Fruit fly (Drosophila melanogaster) whole organism, embryonic: ENCODE measurements around the gene awd.

Experiments used
- Atf-2 ChIP-seq: fragments of 200-800 bp; sonication (Bioruptor generic); optimal IDR thresholded peaks from 2 replicates; lab custom pipeline; 2016; ENCODE audit warnings: missing biosample characterization, missing genetic modification characterization
- B-H1 ChIP-seq: fragments of 200-800 bp; sonication (Bioruptor generic); IDR thresholded peaks from 3 replicates; pipeline ENCODE4 v1.3.6; 2022; ENCODE audit warnings: missing biosample characterization, missing genetic modification characterization
- C15 ChIP-seq: fragments of 200-800 bp; sonication (Bioruptor generic); IDR thresholded peaks from 3 replicates; pipeline ENCODE4 v1.3.6; 2022; ENCODE audit warnings: missing biosample characterization, missing genetic modification characterization
- CG10654 ChIP-seq: fragments of 200-800 bp; sonication (Bioruptor generic); optimal IDR thresholded peaks from 2 replicates; lab custom pipeline; 2016; ENCODE audit warnings: missing biosample characterization, missing genetic modification characterization
- CG10979 ChIP-seq: fragments of 200-800 bp; sonication (Bioruptor generic); optimal IDR thresholded peaks from 2 replicates; lab custom pipeline; 2018; ENCODE audit warnings: missing biosample characterization, mild to moderate bottlenecking, missing genetic modification characterization, moderate library complexity
- CG11696 ChIP-seq: fragments of 200-800 bp; sonication (Bioruptor generic); IDR thresholded peaks from 2 replicates; pipeline ENCODE4 v1.3.6; 2022; ENCODE audit warnings: missing biosample characterization, missing genetic modification characterization
- CG12942 ChIP-seq: fragments of 200-800 bp; sonication (Bioruptor generic); optimal IDR thresholded peaks from 3 replicates; lab custom pipeline; 2016; ENCODE audit warnings: missing biosample characterization, missing genetic modification characterization
- CG13296 ChIP-seq: fragments of 200-800 bp; sonication (Bioruptor generic); optimal IDR thresholded peaks from 3 replicates; lab custom pipeline; 2018; ENCODE audit warnings: missing biosample characterization, mild to moderate bottlenecking, missing genetic modification characterization
- CG13624 ChIP-seq: fragments of 200-800 bp; sonication (Bioruptor generic); optimal IDR thresholded peaks from 2 replicates; lab custom pipeline; 2016; ENCODE audit warnings: missing biosample characterization, missing genetic modification characterization
- CG14050 ChIP-seq: fragments of 200-800 bp; sonication (Bioruptor generic); IDR thresholded peaks from 3 replicates; pipeline ENCODE4 v1.3.6; 2022; ENCODE audit warnings: missing biosample characterization, missing genetic modification characterization
- CG1647 ChIP-seq: fragments of 200-800 bp; sonication (Bioruptor generic); optimal IDR thresholded peaks from 3 replicates; lab custom pipeline; 2016; ENCODE audit warnings: missing biosample characterization, missing genetic modification characterization
- CG17361 ChIP-seq: fragments of 200-800 bp; sonication (Bioruptor generic); IDR thresholded peaks from 3 replicates; pipeline ENCODE4 v1.3.6; 2022; ENCODE audit warnings: missing biosample characterization, missing genetic modification characterization
- CG17568 ChIP-seq: fragments of 200-800 bp; sonication (Bioruptor generic); optimal IDR thresholded peaks from 2 replicates; lab custom pipeline; 2018; ENCODE audit warnings: missing biosample characterization, mild to moderate bottlenecking, missing genetic modification characterization, moderate library complexity
- CG18262 ChIP-seq: fragments of 200-800 bp; optimal IDR thresholded peaks from 3 replicates; lab custom pipeline; 2019; ENCODE audit warnings: missing biosample characterization, mild to moderate bottlenecking, missing genetic modification characterization, moderate library complexity
- CG18764 ChIP-seq: fragments of 200-800 bp; sonication (Bioruptor generic); optimal IDR thresholded peaks from 3 replicates; lab custom pipeline; 2016; ENCODE audit warnings: missing biosample characterization, missing genetic modification characterization
- CG30020 ChIP-seq: fragments of 200-800 bp; optimal IDR thresholded peaks from 2 replicates; lab custom pipeline; 2019; ENCODE audit warnings: missing biosample characterization, mild to moderate bottlenecking, missing genetic modification characterization, moderate library complexity
- CG3065 ChIP-seq: fragments of 200-800 bp; sonication (Bioruptor generic); optimal IDR thresholded peaks from 2 replicates; lab custom pipeline; 2016; ENCODE audit warnings: missing biosample characterization, missing genetic modification characterization
- CG31441 ChIP-seq: fragments of 200-800 bp; sonication (Bioruptor generic); IDR thresholded peaks from 2 replicates; pipeline ENCODE4 v1.3.6; 2022; ENCODE audit warnings: missing biosample characterization, missing genetic modification characterization
- CG6272 ChIP-seq: fragments of 200-800 bp; sonication (Bioruptor generic); IDR thresholded peaks from 2 replicates; pipeline ENCODE4 v1.3.6; 2022; ENCODE audit warnings: missing biosample characterization, missing genetic modification characterization
- CG6683 ChIP-seq: fragments of 200-800 bp; sonication (Bioruptor generic); optimal IDR thresholded peaks from 2 replicates; lab custom pipeline; 2017; ENCODE audit warnings: missing biosample characterization, mild to moderate bottlenecking, missing genetic modification characterization, missing genetic modification reagents
- CG6791 ChIP-seq: fragments of 200-800 bp; sonication (Bioruptor generic); IDR thresholded peaks from 3 replicates; pipeline ENCODE4 v1.3.6; 2022; ENCODE audit warnings: missing biosample characterization, missing genetic modification characterization; ENCODE audit not compliant: partially characterized antibody
- CG7745 ChIP-seq: fragments of 200-800 bp; sonication (Bioruptor generic); optimal IDR thresholded peaks from 2 replicates; lab custom pipeline; 2018; ENCODE audit warnings: missing biosample characterization, mild to moderate bottlenecking, missing genetic modification characterization, moderate library complexity
- CG8359 ChIP-seq: fragments of 200-800 bp; sonication (Bioruptor generic); optimal IDR thresholded peaks from 2 replicates; lab custom pipeline; 2017; ENCODE audit warnings: missing biosample characterization, mild to moderate bottlenecking, missing genetic modification characterization, borderline replicate concordance
- CG9609 ChIP-seq: fragments of 200-800 bp; sonication (Bioruptor generic); optimal IDR thresholded peaks from 3 replicates; lab custom pipeline; 2016; ENCODE audit warnings: missing biosample characterization, missing genetic modification characterization
- D19B ChIP-seq: fragments of 200-800 bp; sonication (Bioruptor generic); optimal IDR thresholded peaks from 2 replicates; lab custom pipeline; 2017; ENCODE audit warnings: missing biosample characterization, mild to moderate bottlenecking, missing genetic modification characterization
- Dad ChIP-seq: fragments of 200-800 bp; sonication (Bioruptor generic); optimal IDR thresholded peaks from 3 replicates; lab custom pipeline; 2016; ENCODE audit warnings: missing biosample characterization, missing genetic modification characterization
- Ets65A ChIP-seq: fragments of 200-800 bp; sonication (Bioruptor generic); peaks from one replicate; lab custom pipeline; 2016; ENCODE audit warnings: missing biosample characterization, missing genetic modification characterization
- NfI ChIP-seq: fragments of 200-800 bp; sonication (Bioruptor generic); optimal IDR thresholded peaks from 3 replicates; lab custom pipeline; 2018; ENCODE audit warnings: missing biosample characterization, mild to moderate bottlenecking, missing genetic modification characterization, moderate library complexity
- Opbp ChIP-seq: fragments of 200-800 bp; sonication (Bioruptor generic); IDR thresholded peaks from 3 replicates; pipeline ENCODE4 v1.3.6; 2022; ENCODE audit warnings: missing biosample characterization, missing genetic modification characterization; ENCODE audit not compliant: partially characterized antibody
- Rfx ChIP-seq: fragments of 200-800 bp; sonication (Bioruptor generic); IDR thresholded peaks from 2 replicates; pipeline ENCODE4 v1.3.6; 2022; ENCODE audit warnings: missing biosample characterization, missing genetic modification characterization
- Sox100B ChIP-seq: fragments of 200-800 bp; sonication (Bioruptor generic); optimal IDR thresholded peaks from 3 replicates; lab custom pipeline; 2018; ENCODE audit warnings: missing biosample characterization, mild to moderate bottlenecking, missing genetic modification characterization
- Sox102F ChIP-seq: fragments of 200-800 bp; sonication (Bioruptor generic); optimal IDR thresholded peaks from 2 replicates; lab custom pipeline; 2018; ENCODE audit warnings: missing biosample characterization, mild to moderate bottlenecking, missing genetic modification characterization, moderate library complexity
- Ssrp ChIP-seq: fragments of 200-800 bp; sonication (Bioruptor generic); optimal IDR thresholded peaks from 2 replicates; lab custom pipeline; 2018; ENCODE audit warnings: missing biosample characterization, mild to moderate bottlenecking, missing genetic modification characterization, moderate library complexity
- Vsx1 ChIP-seq: fragments of 200-800 bp; sonication (Bioruptor generic); optimal IDR thresholded peaks from 2 replicates; lab custom pipeline; 2017; ENCODE audit warnings: missing biosample characterization, mild to moderate bottlenecking, missing genetic modification characterization, missing genetic modification reagents
- aop ChIP-seq: fragments of 200-800 bp; sonication (Bioruptor generic); IDR thresholded peaks from 2 replicates; pipeline ENCODE4 v1.3.6; 2022; ENCODE audit warnings: missing biosample characterization, missing genetic modification characterization
- cad ChIP-seq: fragments of >200 bp; optimal IDR thresholded peaks from 2 replicates; lab custom pipeline; 2017; ENCODE audit warnings: missing biosample characterization, missing genetic modification characterization
- crp ChIP-seq, 2 experiments: fragments of 200-800 bp; sonication (Bioruptor generic); optimal IDR thresholded peaks; 2 replicates in 1 of 2; 3 replicates in 1 of 2; lab custom pipeline; 2017; ENCODE audit warnings: missing biosample characterization in 2 of 2, missing genetic modification characterization in 2 of 2, mild to moderate bottlenecking in 1 of 2, moderate library complexity in 1 of 2
- dan ChIP-seq: fragments of 200-800 bp; sonication (Bioruptor generic); IDR thresholded peaks from 2 replicates; pipeline ENCODE4 v1.3.6; 2022; ENCODE audit warnings: missing biosample characterization, missing genetic modification characterization
- eyg ChIP-seq: fragments of 200-800 bp; sonication (Bioruptor generic); optimal IDR thresholded peaks from 3 replicates; lab custom pipeline; 2016; ENCODE audit warnings: missing biosample characterization, missing genetic modification characterization
- fu2 ChIP-seq: fragments of 200-800 bp; sonication (Bioruptor generic); optimal IDR thresholded peaks from 2 replicates; lab custom pipeline; 2016; ENCODE audit warnings: missing biosample characterization, missing genetic modification characterization
- gsb ChIP-seq: fragments of 200-800 bp; sonication (Bioruptor generic); IDR thresholded peaks from 2 replicates; pipeline ENCODE4 v1.3.6; 2022; ENCODE audit warnings: missing biosample characterization, missing genetic modification characterization
- gt ChIP-seq: fragments of 200-800 bp; sonication (Bioruptor generic); IDR thresholded peaks from 2 replicates; pipeline ENCODE4 v1.3.6; 2022; ENCODE audit warnings: missing biosample characterization, missing genetic modification characterization
- ham ChIP-seq: fragments of 200-800 bp; sonication (Bioruptor generic); IDR thresholded peaks from 2 replicates; pipeline ENCODE4 v1.3.6; 2022; ENCODE audit warnings: missing biosample characterization, missing genetic modification characterization
- hth ChIP-seq: fragments of >200 bp; optimal IDR thresholded peaks from 2 replicates; lab custom pipeline; 2017; ENCODE audit warnings: inconsistent platforms
- ken ChIP-seq: fragments of 200-800 bp; sonication (Bioruptor generic); IDR thresholded peaks from 3 replicates; pipeline ENCODE4 v1.3.6; 2022; ENCODE audit warnings: missing biosample characterization, missing genetic modification characterization
- mirr ChIP-seq: fragments of 200-800 bp; sonication (Bioruptor generic); optimal IDR thresholded peaks from 3 replicates; lab custom pipeline; 2018; ENCODE audit warnings: missing biosample characterization, mild to moderate bottlenecking, missing genetic modification characterization
- pros ChIP-seq: fragments of 200-800 bp; sonication (Bioruptor generic); optimal IDR thresholded peaks from 3 replicates; lab custom pipeline; 2019; ENCODE audit warnings: missing biosample characterization, mild to moderate bottlenecking, missing genetic modification characterization, moderate library complexity
- repo ChIP-seq: fragments of 200-800 bp; sonication (Bioruptor generic); optimal IDR thresholded peaks from 2 replicates; lab custom pipeline; 2016; ENCODE audit warnings: missing biosample characterization, missing genetic modification characterization
- rib ChIP-seq: fragments of 200-800 bp; sonication (Bioruptor generic); IDR thresholded peaks from 2 replicates; pipeline ENCODE4 v1.3.6; 2022; ENCODE audit warnings: missing biosample characterization, missing genetic modification characterization
- sens-2 ChIP-seq: fragments of 200-800 bp; sonication (Bioruptor generic); IDR thresholded peaks from 2 replicates; pipeline ENCODE4 v1.3.6; 2022; ENCODE audit warnings: missing biosample characterization, missing genetic modification characterization
- slbo ChIP-seq: fragments of 200-800 bp; sonication (Bioruptor generic); IDR thresholded peaks from 2 replicates; pipeline ENCODE4 v1.3.6; 2022; ENCODE audit warnings: missing biosample characterization, missing genetic modification characterization
- sqz ChIP-seq: fragments of 200-800 bp; sonication (Bioruptor generic); optimal IDR thresholded peaks from 3 replicates; lab custom pipeline; 2018; ENCODE audit warnings: missing biosample characterization, mild to moderate bottlenecking, missing genetic modification characterization
- tna ChIP-seq: fragments of 200-800 bp; sonication (Bioruptor generic); IDR thresholded peaks from 2 replicates; pipeline ENCODE4 v1.3.6; 2022; ENCODE audit warnings: missing biosample characterization, missing genetic modification characterization; ENCODE audit not compliant: partially characterized antibody

awd gene

DNA sequence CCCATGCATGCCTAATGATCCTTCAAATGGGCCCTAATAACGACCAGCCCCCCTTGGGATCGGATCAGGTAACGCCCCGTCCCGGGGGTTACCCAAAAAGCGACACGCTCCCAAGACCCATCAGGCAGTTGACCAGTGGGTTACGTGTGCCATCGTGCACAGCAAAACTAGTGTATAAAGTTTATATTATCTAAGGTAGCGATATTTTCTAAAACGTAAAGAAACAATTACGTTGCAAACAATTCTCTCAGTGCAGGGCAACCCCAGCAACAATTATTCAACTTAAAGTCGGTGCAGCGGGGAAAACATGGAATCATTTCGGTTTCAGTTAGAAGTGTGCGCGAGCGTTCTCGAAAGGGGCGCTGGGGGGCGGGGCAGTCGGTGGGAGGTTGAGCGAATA lies 33.3 kb downstream of the awd start (continued):
- TF ChIP-seq Ets65A (GFP tag; lab: Kevin White, UChicago) (peak; percentile 55), NfI (GFP tag; lab: Kevin White, UChicago) (no peak), tna (GFP tag; lab: Robert Waterston, UW) (no peak), CG7745 (tag; lab: Kevin White, UChicago) (no peak), gsb (GFP tag; lab: Robert Waterston, UW) (no peak), eyg (GFP tag; lab: Kevin White, UChicago) (no peak), Sox100B (GFP tag; lab: Kevin White, UChicago) (peak; percentile 26), CG8359 (GFP tag; lab: Kevin White, UChicago) (no peak), dan (GFP tag; lab: Robert Waterston, UW) (no peak), rib (no peak), CG13296 (no peak), CG17361 (peak; percentile 44; the same call in 1 of the 3 replicates), B-H1 (GFP tag; lab: Robert Waterston, UW) (no peak), C15 (GFP tag; lab: Robert Waterston, UW) (no peak), CG10654 (GFP tag; lab: Kevin White, UChicago) (no peak), crp (GFP tag; optimal IDR thresholded peaks at IDR 0.05; lab: Kevin White, UChicago) (no peak), CG1647 (GFP tag; lab: Kevin White, UChicago) (no peak), Atf-2 (GFP tag; lab: Kevin White, UChicago) (no peak), sqz (GFP tag; lab: Kevin White, UChicago) (no peak), CG6683 (GFP tag; lab: Kevin White, UChicago) (no peak), sens-2 (GFP tag; lab: Robert Waterston, UW) (no peak), CG18764 (no peak), Opbp (GFP tag; lab: Robert Waterston, UW) (no peak), cad (no peak), CG3065 (GFP tag; lab: Kevin White, UChicago) (peak; percentile 64), CG10979 (tag; lab: Kevin White, UChicago) (peak; percentile 55), gt (no peak), Vsx1 (no peak), pros (no peak), CG6791 (0 out of 3 replicates have a peak, but pooled peaks have one; percentile 5), CG31441 (GFP tag; lab: Robert Waterston, UW) (peak; percentile 24; the same call in 1 of the 2 replicates), aop (GFP tag; lab: Robert Waterston, UW) (no peak), ham (GFP tag; lab: Robert Waterston, UW) (no peak), mirr (no peak), repo (GFP tag; lab: Kevin White, UChicago) (no peak), Sox102F (GFP tag; lab: Kevin White, UChicago) (peak; percentile 21), CG13624 (GFP tag; lab: Kevin White, UChicago) (no peak), Ssrp (tag; lab: Kevin White, UChicago) (peak; percentile 13), CG12942 (GFP tag; lab: Kevin White, UChicago) (no peak), ken (GFP tag; lab: Robert Waterston, UW) (no peak), CG30020 (tag; lab: Kevin White, UChicago) (no peak), CG11696 (0 out of 2 replicates have a peak, but pooled peaks have one; percentile 6), CG9609 (GFP tag; lab: Kevin White, UChicago) (no peak), D19B (no peak), slbo (GFP tag; lab: Robert Waterston, UW) (no peak), CG14050 (GFP tag; lab: Robert Waterston, UW) (no peak), hth (no peak), Rfx (GFP tag; lab: Robert Waterston, UW) (no peak), CG17568 (no peak), fu2 (no peak), CG6272 (GFP tag; lab: Robert Waterston, UW) (no peak), CG18262 (tag; lab: Kevin White, UChicago) (peak; percentile 32), Dad (GFP tag; lab: Kevin White, UChicago) (no peak)
